Worm (Caenorhabditis elegans): ENCODE results near the gene clec-223.

Gene clec-223

ce11 chrV:11272848-11273247 lies at the start of gene clec-223:
Gene clec-223, plus strand, starts transcription at chrV:11273148.
- TF ChIP-seq lin-15B (tag; optimal IDR thresholded peaks at IDR 0.05) = no peak
- TF ChIP-seq jun-1 (tag; optimal IDR thresholded peaks at IDR 0.05) = no peak
- TF ChIP-seq egl-27 (tag; optimal IDR thresholded peaks at IDR 0.05) = no peak

- no peak for TF ChIP-seq alr-1 (tag; optimal IDR thresholded peaks at IDR 0.05; ENCODE audit: borderline replicate concordance)
- TF ChIP-seq ceh-63 (GFP tag; optimal IDR thresholded peaks at IDR 0.05) = no peak
- TF ChIP-seq nhr-12 (tag; optimal IDR thresholded peaks at IDR 0.05) = no peak
- no peak for TF ChIP-seq snpc-4 (tag; optimal IDR thresholded peaks at IDR 0.05)
- TF ChIP-seq hlh-17 (GFP tag; optimal IDR thresholded peaks at IDR 0.05; ENCODE audit: borderline replicate concordance) = no peak
- no peak for TF ChIP-seq unc-98 (GFP tag; IDR thresholded peaks at IDR 0.05)
- TF ChIP-seq Y116A8C.19 (tag; optimal IDR thresholded peaks at IDR 0.05; ENCODE audit: borderline replicate concordance) = no peak
- no peak for TF ChIP-seq sup-37 (GFP tag; optimal IDR thresholded peaks at IDR 0.05)
- no peak for TF ChIP-seq ceh-82 (tag; optimal IDR thresholded peaks at IDR 0.05)
- TF ChIP-seq nhr-77 (tag; optimal IDR thresholded peaks at IDR 0.05) = no peak
These were observed 49.2 kb upstream of the clec-223 start for ce11 chrV:11223698-11224097.

- TF ChIP-seq Y116A8C.19 (tag; optimal IDR thresholded peaks at IDR 0.05; ENCODE audit: borderline replicate concordance) (no peak), rnt-1 (tag; optimal IDR thresholded peaks at IDR 0.05) (no peak), dsc-1 (tag; optimal IDR thresholded peaks at IDR 0.05) (peak; percentile 63), lsy-2 (tag; optimal IDR thresholded peaks at IDR 0.05) (peak; percentile 7 to 9), egl-13 (tag; optimal IDR thresholded peaks at IDR 0.05) (no peak), nhr-90 (tag; optimal IDR thresholded peaks at IDR 0.05; ENCODE audit: poor library complexity) (peak; percentile 15), skn-1 (tag; optimal IDR thresholded peaks at IDR 0.05) (no peak), mep-1 (tag; optimal IDR thresholded peaks at IDR 0.05) (peak; percentile 7), ama-1 (optimal IDR thresholded peaks at IDR 0.05) (peak; percentile 65), snu-23 (GFP tag; optimal IDR thresholded peaks at IDR 0.05) (peak; percentile 16), lin-14 (GFP tag; optimal IDR thresholded peaks at IDR 0.05) (peak; percentile 37)
These were observed 47.0 kb upstream of the clec-223 start, which contains the start of gene bgal-1 for ce11 chrV:11225981-11226380. Gene bgal-1, minus strand, starts transcription at chrV:11226018.

ce11 chrV:11228653-11229173 lies 44.2 kb upstream of the clec-223 start, which contains the start of gene pqn-70:
Gene pqn-70, minus strand, starts transcription at chrV:11228703.
- TF ChIP-seq hpl-2 (GFP tag; optimal IDR thresholded peaks at IDR 0.05) (peak; percentile 45), mdl-1 (tag; optimal IDR thresholded peaks at IDR 0.05) (peak in 1 of 2 experiments; percentile 78), unc-98 (GFP tag; IDR thresholded peaks at IDR 0.05) (no peak), snpc-4 (tag; optimal IDR thresholded peaks at IDR 0.05) (peak; percentile 72), nhr-19 (GFP tag; conservative IDR thresholded peaks at IDR 0.05) (peak; percentile 83), lin-39 (tag; optimal IDR thresholded peaks at IDR 0.05) (peak; percentile 23), pqm-1 (tag; optimal IDR thresholded peaks at IDR 0.05) (no peak), snu-23 (GFP tag; optimal IDR thresholded peaks at IDR 0.05) (peak; percentile 91), Y116A8C.19 (tag; optimal IDR thresholded peaks at IDR 0.05; ENCODE audit: borderline replicate concordance) (no peak), ama-1 (optimal IDR thresholded peaks at IDR 0.05) (no peak), nhr-76 (tag; optimal IDR thresholded peaks at IDR 0.05) (no peak), pax-3 (tag; optimal IDR thresholded peaks at IDR 0.05) (peak; percentile 61), swsn-7 (tag; optimal IDR thresholded peaks at IDR 0.05) (peak; percentile 83), ceh-90 (tag; optimal IDR thresholded peaks at IDR 0.05) (no peak), zag-1 (tag; optimal IDR thresholded peaks at IDR 0.05) (no peak), unc-30 (tag; optimal IDR thresholded peaks at IDR 0.05) (no peak), unc-62 (GFP tag; optimal IDR thresholded peaks at IDR 0.05) (no peak), pag-3 (tag; optimal IDR thresholded peaks at IDR 0.05; ENCODE audit: borderline replicate concordance, insufficient read depth) (no peak), mef-2 (tag; optimal IDR thresholded peaks at IDR 0.05) (no peak), lin-14 (GFP tag; optimal IDR thresholded peaks at IDR 0.05) (peak; percentile 97), dpl-1 (GFP tag; optimal IDR thresholded peaks at IDR 0.05) (peak; percentile 41 to 75 (median 69)), isw-1 (GFP tag; IDR thresholded peaks at IDR 0.05) (peak; percentile 85), aha-1 (tag; optimal IDR thresholded peaks at IDR 0.05) (no peak), fos-1 (tag; optimal IDR thresholded peaks at IDR 0.05) (peak; percentile 28), nhr-77 (tag; optimal IDR thresholded peaks at IDR 0.05) (peak; percentile 48), aly-2 (tag; optimal IDR thresholded peaks at IDR 0.05) (peak; percentile 25), efl-3 (GFP tag; optimal IDR thresholded peaks at IDR 0.05) (no peak), grh-1 (GFP tag; IDR thresholded peaks at IDR 0.05) (peak; percentile 69), irx-1 (tag; optimal IDR thresholded peaks at IDR 0.05) (peak; percentile 65), sptf-1 (tag; optimal IDR thresholded peaks at IDR 0.05) (no peak)
